Worm (Caenorhabditis elegans) whole organism, L3 larva: Measurements from ENCODE around the gene F07C3.3.

Experiments
- aly-2 ChIP-seq: fragments of 150-350 bp; optimal IDR thresholded peaks from 2 replicates; lab custom pipeline; 2014; ENCODE audit warnings: missing biosample characterization, missing genetic modification characterization
- ama-1 ChIP-seq: fragments of 150-350 bp; optimal IDR thresholded peaks from 2 replicates; lab custom pipeline; 2018
- fos-1 ChIP-seq: fragments of 150-350 bp; optimal IDR thresholded peaks from 2 replicates; lab custom pipeline; 2014; ENCODE audit warnings: missing biosample characterization, missing genetic modification characterization
- jun-1 ChIP-seq: fragments of 150-350 bp; optimal IDR thresholded peaks from 2 replicates; lab custom pipeline; 2014; ENCODE audit warnings: missing biosample characterization, missing genetic modification reagents, missing genetic modification characterization
- nhr-11 ChIP-seq: fragments of 150-350 bp; optimal IDR thresholded peaks from 2 replicates; lab custom pipeline; 2014; ENCODE audit warnings: missing biosample characterization, missing genetic modification characterization
- nhr-12 ChIP-seq: fragments of 150-350 bp; optimal IDR thresholded peaks from 2 replicates; lab custom pipeline; 2014; ENCODE audit warnings: missing biosample characterization, missing genetic modification characterization
- nhr-25 ChIP-seq: sonication (generic microtip); optimal IDR thresholded peaks from 2 replicates; lab custom pipeline; 2017; ENCODE audit warnings: missing biosample characterization, missing genetic modification characterization
- nhr-76 ChIP-seq: fragments of 150-350 bp; sonication (generic microtip); optimal IDR thresholded peaks from 5 replicates; lab custom pipeline; 2014; ENCODE audit warnings: missing biosample characterization, missing genetic modification characterization
- nhr-77 ChIP-seq: fragments of 150-350 bp; optimal IDR thresholded peaks from 2 replicates; lab custom pipeline; 2014; ENCODE audit warnings: missing biosample characterization, missing genetic modification characterization
- pha-4 ChIP-seq: fragments of 150-350 bp; optimal IDR thresholded peaks from 2 replicates; lab custom pipeline; 2014; ENCODE audit warnings: missing biosample characterization, missing genetic modification reagents, missing genetic modification characterization
- tbx-2 ChIP-seq: sonication (generic microtip); optimal IDR thresholded peaks from 2 replicates; lab custom pipeline; 2016; ENCODE audit warnings: mild to moderate bottlenecking, missing genetic modification characterization, missing compliant biosample characterization
- unc-62 ChIP-seq: fragments of 150-350 bp; sonication (generic microtip); optimal IDR thresholded peaks from 4 replicates; lab custom pipeline; 2014; ENCODE audit warnings: missing biosample characterization, missing genetic modification reagents, missing genetic modification characterization
- ztf-11 ChIP-seq: fragments of 150-350 bp; optimal IDR thresholded peaks from 2 replicates; lab custom pipeline; 2014; ENCODE audit warnings: missing biosample characterization, missing genetic modification characterization

DNA sequence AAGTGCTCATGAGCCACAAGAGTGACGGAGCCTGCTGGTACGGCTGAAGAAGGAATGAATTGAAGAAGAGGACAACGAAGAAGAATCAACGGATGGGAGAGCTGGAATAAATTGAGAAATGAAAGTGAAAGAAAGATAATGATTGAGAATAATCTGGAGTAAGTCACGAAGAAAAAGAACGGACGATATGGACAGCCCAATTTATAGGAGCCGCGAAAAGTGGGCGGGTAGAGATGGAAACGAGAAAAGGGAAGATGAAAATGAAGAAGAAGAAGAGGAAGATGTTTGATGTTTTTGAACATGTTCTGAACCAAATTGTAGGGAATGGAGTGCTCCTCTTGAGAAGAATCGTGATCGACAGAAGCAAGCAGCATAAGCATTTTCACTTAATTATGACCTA is 34.2 kb upstream of the F07C3.3 start, which contains the start of gene slc-17.7:
- TF ChIP-seq fos-1 (tag; lab: Kevin White, UChicago) (no peak), unc-62 (GFP tag; lab: Kevin White, UChicago) (no peak), tbx-2 (no peak), nhr-12 (tag; lab: Kevin White, UChicago) (no peak), jun-1 (tag; lab: Kevin White, UChicago) (no peak), nhr-77 (tag; lab: Kevin White, UChicago) (no peak), nhr-11 (no peak), aly-2 (tag; lab: Kevin White, UChicago) (no peak), nhr-76 (tag; lab: Kevin White, UChicago) (no peak), ama-1 (lab: Kevin White, UChicago) (no peak), ztf-11 (tag; lab: Kevin White, UChicago) (no peak), pha-4 (tag; lab: Kevin White, UChicago) (no peak), nhr-25 (tag; lab: Kevin White, UChicago) (no peak)
